Worm (Caenorhabditis elegans): ENCODE data around the gene rmd-6.

- no peak for TF ChIP-seq T22C8.4 (GFP tag; IDR thresholded peaks at IDR 0.05)
- TF ChIP-seq flt-1 (GFP tag; IDR thresholded peaks at IDR 0.05) = no peak
- TF ChIP-seq tab-1 (GFP tag; IDR thresholded peaks at IDR 0.05) = no peak
- TF ChIP-seq ztf-23 (GFP tag; IDR thresholded peaks at IDR 0.05) = no peak
- TF ChIP-seq med-1 (GFP tag; optimal IDR thresholded peaks at IDR 0.05; ENCODE audit: insufficient read depth) = no peak
- TF ChIP-seq ztf-29 (GFP tag; IDR thresholded peaks at IDR 0.05) = no peak
Measured at ce11 chrIV:5073836-5074235, 5.2 kb downstream of the rmd-6 start.
